Fruit fly (Drosophila melanogaster): Measurements from ENCODE around the gene Clp.
A peak's percentile ranks its signal among the peaks of the same experiment; 100 is the strongest.

The Clp gene

dm6 chr2L:846167-846868 is 26.6 kb downstream of the Clp start (continued):
- no peak for TF ChIP-seq CG4404 (GFP tag; IDR thresholded peaks at IDR 0.05)
- peak; percentile 25 for TF ChIP-seq trem (tag; optimal IDR thresholded peaks at IDR 0.05)
- no peak for TF ChIP-seq Hey (tag; optimal IDR thresholded peaks at IDR 0.05)
- peak; percentile 37 for TF ChIP-seq maf-S (GFP tag; optimal IDR thresholded peaks at IDR 0.05)
- TF ChIP-seq CG10431 (GFP tag; optimal IDR thresholded peaks at IDR 0.05), result no peak
- TF ChIP-seq jumu (GFP tag; optimal IDR thresholded peaks at IDR 0.05), result no peak
- TF ChIP-seq odd (GFP tag; optimal IDR thresholded peaks at IDR 0.05), result peak; percentile 29
- peak; percentile 94 for TF ChIP-seq Ets65A (GFP tag)
- TF ChIP-seq lov (optimal IDR thresholded peaks at IDR 0.05), result no peak
- TF ChIP-seq lov (GFP tag; IDR thresholded peaks at IDR 0.05), result no peak
- peak; percentile 25 for TF ChIP-seq fu2 (GFP tag; optimal IDR thresholded peaks at IDR 0.05)
- no peak for TF ChIP-seq pfk (GFP tag; optimal IDR thresholded peaks at IDR 0.05)
- TF ChIP-seq twi (tag; optimal IDR thresholded peaks at IDR 0.05), result no peak
- TF ChIP-seq cg (GFP tag; optimal IDR thresholded peaks at IDR 0.05), result no peak
- TF ChIP-seq CG31388 (GFP tag; optimal IDR thresholded peaks at IDR 0.05), result no peak
- TF ChIP-seq Eip74EF (GFP tag; optimal IDR thresholded peaks at IDR 0.05), result peak in 1 of 2 experiments; percentile 87
- peak; percentile 44 for TF ChIP-seq CG6254 (GFP tag; optimal IDR thresholded peaks at IDR 0.05)
- no peak for TF ChIP-seq Scr (GFP tag; IDR thresholded peaks at IDR 0.05; ENCODE audit: partially characterized antibody)
- TF ChIP-seq ac (GFP tag; optimal IDR thresholded peaks at IDR 0.05), result no peak
- TF ChIP-seq CG10462 (GFP tag; optimal IDR thresholded peaks at IDR 0.05), result peak; percentile 37
- no peak for TF ChIP-seq knrl (GFP tag; IDR thresholded peaks at IDR 0.05; ENCODE audit: partially characterized antibody)
- TF ChIP-seq CG3847 (GFP tag; IDR thresholded peaks at IDR 0.05), result no peak
- no peak for TF ChIP-seq CG2889 (GFP tag; IDR thresholded peaks at IDR 0.05)
- TF ChIP-seq CG8359 (GFP tag; optimal IDR thresholded peaks at IDR 0.05; ENCODE audit: borderline replicate concordance), result no peak
- peak; percentile 48 for TF ChIP-seq btn (GFP tag; optimal IDR thresholded peaks at IDR 0.05)
- TF ChIP-seq CG13894 (tag; optimal IDR thresholded peaks at IDR 0.05), result no peak
- TF ChIP-seq CG7963 (GFP tag; IDR thresholded peaks at IDR 0.05; ENCODE audit: partially characterized antibody), result no peak
- no peak for TF ChIP-seq br (optimal IDR thresholded peaks at IDR 0.05)
- no peak for TF ChIP-seq h (optimal IDR thresholded peaks at IDR 0.05)
- TF ChIP-seq sug (tag; optimal IDR thresholded peaks at IDR 0.05), result no peak
- peak; percentile 38; the same call in 2 of the 3 replicates for TF ChIP-seq croc (GFP tag; conservative IDR thresholded peaks at IDR 0.05)
- no peak for TF ChIP-seq prd (optimal IDR thresholded peaks at IDR 0.05)
- TF ChIP-seq prd (GFP tag; IDR thresholded peaks at IDR 0.05), result peak; percentile 62; the same call in 2 of the 3 replicates
- peak; percentile 12 for TF ChIP-seq Jarid2 (GFP tag; optimal IDR thresholded peaks at IDR 0.05)
- TF ChIP-seq dmrt11E (tag; optimal IDR thresholded peaks at IDR 0.05), result no peak
- no peak for TF ChIP-seq Sin3A (optimal IDR thresholded peaks at IDR 0.05)
- no peak for TF ChIP-seq Bdp1 (GFP tag; optimal IDR thresholded peaks at IDR 0.05)
- no peak for TF ChIP-seq CG6175 (GFP tag; IDR thresholded peaks at IDR 0.05)
- TF ChIP-seq CG15696 (tag; optimal IDR thresholded peaks at IDR 0.05), result no peak
- TF ChIP-seq CG10209 (GFP tag; optimal IDR thresholded peaks at IDR 0.05), result peak; percentile 58
- no peak for TF ChIP-seq wdn (GFP tag; IDR thresholded peaks at IDR 0.05)
- TF ChIP-seq CG10565 (GFP tag; optimal IDR thresholded peaks at IDR 0.05), result no peak
- no peak for TF ChIP-seq CG9876 (GFP tag; optimal IDR thresholded peaks at IDR 0.05)
- peak; percentile 39 for TF ChIP-seq Hmr (GFP tag; optimal IDR thresholded peaks at IDR 0.05)
- TF ChIP-seq zfh2 (GFP tag; optimal IDR thresholded peaks at IDR 0.05), result peak; percentile 11
- no peak for TF ChIP-seq CG11696 (GFP tag; IDR thresholded peaks at IDR 0.05)
- peak; percentile 74 for TF ChIP-seq PHDP (tag; optimal IDR thresholded peaks at IDR 0.05)
- TF ChIP-seq trh (GFP tag; optimal IDR thresholded peaks at IDR 0.05), result no peak
- no peak for TF ChIP-seq CG12104 (GFP tag; optimal IDR thresholded peaks at IDR 0.05)
- peak; percentile 50 for TF ChIP-seq gsb-n (tag; optimal IDR thresholded peaks at IDR 0.05)
- TF ChIP-seq unpg (GFP tag; optimal IDR thresholded peaks at IDR 0.05), result peak; percentile 71
